Worm (Caenorhabditis elegans) whole organism, L3 larva: ENCODE data around the gene aos-1.

ENCODE experiments used
- ama-1 ChIP-seq: fragments of 150-350 bp; optimal IDR thresholded peaks from 2 replicates; lab custom pipeline; 2018
- ceh-82 ChIP-seq: fragments of 150-350 bp; optimal IDR thresholded peaks from 2 replicates; lab custom pipeline; 2014; ENCODE audit warnings: missing biosample characterization, missing genetic modification characterization
- elt-3 ChIP-seq, 3 experiments: fragments of 150-350 bp in 1 of 3; sonication (generic microtip) in 2 of 3; optimal IDR thresholded peaks; 2 replicates in 2 of 3; 4 replicates in 1 of 3; lab custom pipeline; 2014 to 2017; ENCODE audit warnings: missing biosample characterization in 3 of 3, missing genetic modification characterization in 3 of 3
- jun-1 ChIP-seq: fragments of 150-350 bp; optimal IDR thresholded peaks from 2 replicates; lab custom pipeline; 2014; ENCODE audit warnings: missing biosample characterization, missing genetic modification reagents, missing genetic modification characterization
- nhr-237 ChIP-seq: fragments of 150-350 bp; optimal IDR thresholded peaks from 2 replicates; lab custom pipeline; 2014; ENCODE audit warnings: missing biosample characterization, missing genetic modification characterization
- snpc-4 ChIP-seq: fragments of 150-350 bp; optimal IDR thresholded peaks from 2 replicates; lab custom pipeline; 2014; ENCODE audit warnings: missing biosample characterization, missing genetic modification characterization
- ztf-11 ChIP-seq: fragments of 150-350 bp; optimal IDR thresholded peaks from 2 replicates; lab custom pipeline; 2014; ENCODE audit warnings: missing biosample characterization, missing genetic modification characterization

ce11 chrV:10160954-10161353 is 30.9 kb upstream of the aos-1 start, which contains the start of gene C51E3.10:
- TF ChIP-seq elt-3 (tag; optimal IDR thresholded peaks at IDR 0.05; lab: Kevin White, UChicago) (no peak), nhr-237 (tag; lab: Kevin White, UChicago) (no peak), jun-1 (tag; lab: Kevin White, UChicago) (peak; percentile 39), ztf-11 (tag; lab: Kevin White, UChicago) (no peak), snpc-4 (tag; lab: Kevin White, UChicago) (no peak), ceh-82 (no peak), ama-1 (lab: Kevin White, UChicago) (no peak)
